Worm (Caenorhabditis elegans): ENCODE results near the gene C39H7.4.

- no peak for TF ChIP-seq skn-1 (tag; optimal IDR thresholded peaks at IDR 0.05)
- TF ChIP-seq ceh-82 (tag; optimal IDR thresholded peaks at IDR 0.05): no peak
- no peak for TF ChIP-seq lin-15B (tag; optimal IDR thresholded peaks at IDR 0.05)
- TF ChIP-seq sea-2 (GFP tag; optimal IDR thresholded peaks at IDR 0.05): no peak
- TF ChIP-seq fkh-10 (GFP tag; optimal IDR thresholded peaks at IDR 0.05): no peak
- no peak for TF ChIP-seq snpc-4 (tag; optimal IDR thresholded peaks at IDR 0.05)
These were observed 11.1 kb downstream of the C39H7.4 start for ce11 chrIV:5603321-5603720.
